Fruit fly (Drosophila melanogaster) whole organism, embryonic: ENCODE measurements around the gene mv.

Source experiments
- CG12659 ChIP-seq: fragments of 200-800 bp; sonication (Bioruptor generic); optimal IDR thresholded peaks from 3 replicates; lab custom pipeline; 2017; ENCODE audit warnings: mild to moderate bottlenecking, missing biosample characterization, missing genetic modification reagents, missing genetic modification characterization
- CG12942 ChIP-seq: fragments of 200-800 bp; sonication (Bioruptor generic); optimal IDR thresholded peaks from 3 replicates; lab custom pipeline; 2016; ENCODE audit warnings: missing biosample characterization, missing genetic modification characterization
- CG13287 ChIP-seq: fragments of 200-800 bp; sonication (Bioruptor generic); IDR thresholded peaks from 2 replicates; pipeline ENCODE4 v1.3.6; 2022; ENCODE audit warnings: missing biosample characterization, missing genetic modification characterization; ENCODE audit not compliant: partially characterized antibody
- CG17568 ChIP-seq: fragments of 200-800 bp; sonication (Bioruptor generic); optimal IDR thresholded peaks from 2 replicates; lab custom pipeline; 2018; ENCODE audit warnings: missing biosample characterization, mild to moderate bottlenecking, missing genetic modification characterization, moderate library complexity
- CG2120 ChIP-seq: fragments of 200-800 bp; sonication (Bioruptor generic); optimal IDR thresholded peaks from 3 replicates; lab custom pipeline; 2016; ENCODE audit warnings: missing biosample characterization, missing genetic modification characterization
- CG30020 ChIP-seq: fragments of 200-800 bp; optimal IDR thresholded peaks from 2 replicates; lab custom pipeline; 2019; ENCODE audit warnings: missing biosample characterization, mild to moderate bottlenecking, missing genetic modification characterization, moderate library complexity
- CG4617 ChIP-seq: fragments of 200-800 bp; sonication (Bioruptor generic); optimal IDR thresholded peaks from 3 replicates; lab custom pipeline; 2016; ENCODE audit warnings: missing biosample characterization, missing genetic modification characterization, borderline replicate concordance
- CG4854 ChIP-seq: fragments of 200-800 bp; sonication (Bioruptor generic); optimal IDR thresholded peaks from 2 replicates; lab custom pipeline; 2016; ENCODE audit warnings: missing biosample characterization, missing genetic modification characterization, inconsistent platforms
- CG6791 ChIP-seq: fragments of 200-800 bp; sonication (Bioruptor generic); IDR thresholded peaks from 3 replicates; pipeline ENCODE4 v1.3.6; 2022; ENCODE audit warnings: missing biosample characterization, missing genetic modification characterization; ENCODE audit not compliant: partially characterized antibody
- CG7963 ChIP-seq: fragments of 200-800 bp; sonication (Bioruptor generic); IDR thresholded peaks from 3 replicates; pipeline ENCODE4 v1.3.6; 2022; ENCODE audit warnings: missing biosample characterization, missing genetic modification characterization; ENCODE audit not compliant: partially characterized antibody
- CG9215 ChIP-seq: fragments of 200-800 bp; sonication (Bioruptor generic); IDR thresholded peaks from 2 replicates; pipeline ENCODE4 v1.3.6; 2022; ENCODE audit warnings: missing biosample characterization, missing genetic modification characterization
- CG9437 ChIP-seq: fragments of 200-800 bp; sonication (Bioruptor generic); optimal IDR thresholded peaks from 2 replicates; lab custom pipeline; 2018; ENCODE audit warnings: missing biosample characterization, mild to moderate bottlenecking, missing genetic modification characterization
- CG9797 ChIP-seq: fragments of 200-800 bp; sonication (Bioruptor generic); optimal IDR thresholded peaks from 3 replicates; lab custom pipeline; 2018; ENCODE audit warnings: missing biosample characterization, mild to moderate bottlenecking, missing genetic modification characterization
- CHES-1-like ChIP-seq: fragments of 200-800 bp; sonication (Bioruptor generic); optimal IDR thresholded peaks from 2 replicates; lab custom pipeline; 2016; ENCODE audit warnings: missing biosample characterization, missing genetic modification characterization
- Dip2 ChIP-seq: fragments of 200-800 bp; sonication (Bioruptor generic); IDR thresholded peaks from 2 replicates; pipeline ENCODE4 v1.3.6; 2022; ENCODE audit warnings: missing biosample characterization, missing genetic modification characterization
- Dll ChIP-seq: fragments of 200-800 bp; sonication (Bioruptor generic); IDR thresholded peaks from 4 replicates; pipeline ENCODE4 v1.3.6; 2022; ENCODE audit warnings: missing biosample characterization, missing genetic modification characterization; ENCODE audit not compliant: partially characterized antibody
- Doc3 ChIP-seq: fragments of 200-800 bp; sonication (Bioruptor generic); IDR thresholded peaks from 3 replicates; pipeline ENCODE4 v1.3.6; 2022; ENCODE audit warnings: missing biosample characterization, missing genetic modification characterization; ENCODE audit not compliant: partially characterized antibody
- Dp ChIP-seq: fragments of 200-800 bp; sonication (Bioruptor generic); optimal IDR thresholded peaks from 2 replicates; lab custom pipeline; 2018; ENCODE audit warnings: missing biosample characterization, mild to moderate bottlenecking, missing genetic modification characterization, moderate library complexity
- Fer2 ChIP-seq: fragments of 200-800 bp; sonication (Bioruptor generic); optimal IDR thresholded peaks from 2 replicates; lab custom pipeline; 2018; ENCODE audit warnings: missing biosample characterization, mild to moderate bottlenecking, missing genetic modification characterization, moderate library complexity
- Gug ChIP-seq: fragments of 200-800 bp; sonication (Bioruptor generic); IDR thresholded peaks from 4 replicates; pipeline ENCODE4 v1.3.6; 2022; ENCODE audit warnings: missing biosample characterization, missing genetic modification characterization
- MBD-R2 ChIP-seq: fragments of 200-800 bp; sonication (Bioruptor generic); IDR thresholded peaks from 2 replicates; pipeline ENCODE4 v1.3.6; 2022; ENCODE audit warnings: missing biosample characterization, missing genetic modification characterization
- MESR4 ChIP-seq: fragments of 200-800 bp; sonication (Bioruptor generic); optimal IDR thresholded peaks from 2 replicates; lab custom pipeline; 2018; ENCODE audit warnings: missing biosample characterization, mild to moderate bottlenecking, missing genetic modification characterization, moderate library complexity
- NC2β ChIP-seq: fragments of 200-800 bp; sonication (Bioruptor generic); optimal IDR thresholded peaks from 2 replicates; lab custom pipeline; 2016; ENCODE audit warnings: missing biosample characterization, missing genetic modification characterization
- NFAT ChIP-seq: fragments of 200-800 bp; sonication (Bioruptor generic); IDR thresholded peaks from 2 replicates; pipeline ENCODE4 v1.3.6; 2022; ENCODE audit warnings: missing biosample characterization, missing genetic modification characterization
- Spps ChIP-seq: fragments of 200-800 bp; sonication (Bioruptor generic); optimal IDR thresholded peaks from 2 replicates; lab custom pipeline; 2018; ENCODE audit warnings: missing biosample characterization, mild to moderate bottlenecking, missing genetic modification characterization
- Sry-δ ChIP-seq: fragments of 200-800 bp; sonication (Bioruptor generic); optimal IDR thresholded peaks from 2 replicates; lab custom pipeline; 2016; ENCODE audit warnings: missing biosample characterization, missing genetic modification characterization
- ato ChIP-seq: fragments of 200-800 bp; sonication (Bioruptor generic); IDR thresholded peaks from 2 replicates; pipeline ENCODE4 v1.3.6; 2022; ENCODE audit warnings: missing biosample characterization, missing genetic modification characterization; ENCODE audit not compliant: partially characterized antibody
- chinmo ChIP-seq: fragments of 200-800 bp; sonication (Bioruptor generic); IDR thresholded peaks from 4 replicates; pipeline ENCODE4 v1.3.6; 2022; ENCODE audit warnings: missing biosample characterization, missing genetic modification characterization; ENCODE audit not compliant: partially characterized antibody
- da ChIP-seq: fragments of 200-800 bp; sonication (Bioruptor generic); optimal IDR thresholded peaks from 2 replicates; lab custom pipeline; 2016; ENCODE audit warnings: missing biosample characterization, missing genetic modification characterization
- esg ChIP-seq: fragments of 200-800 bp; sonication (Bioruptor generic); conservative IDR thresholded peaks from 2 replicates; pipeline ENCODE4 v1.3.6; 2022; ENCODE audit warnings: missing biosample characterization, missing genetic modification characterization
- gfzf ChIP-seq: fragments of 200-800 bp; sonication (Bioruptor generic); optimal IDR thresholded peaks from 2 replicates; lab custom pipeline; 2016; ENCODE audit warnings: missing biosample characterization, mild to moderate bottlenecking, missing genetic modification characterization, moderate library complexity
- gro ChIP-seq: fragments of 200-800 bp; sonication (Bioruptor generic); optimal IDR thresholded peaks from 2 replicates; lab custom pipeline; 2016; ENCODE audit warnings: missing biosample characterization, missing genetic modification characterization
- gsb ChIP-seq: fragments of 200-800 bp; sonication (Bioruptor generic); IDR thresholded peaks from 2 replicates; pipeline ENCODE4 v1.3.6; 2022; ENCODE audit warnings: missing biosample characterization, missing genetic modification characterization
- gsb-n ChIP-seq: fragments of 200-800 bp; sonication (Bioruptor generic); optimal IDR thresholded peaks from 3 replicates; lab custom pipeline; 2018; ENCODE audit warnings: missing biosample characterization, mild to moderate bottlenecking, missing genetic modification characterization
- lab ChIP-seq: fragments of 200-800 bp; sonication (Bioruptor generic); optimal IDR thresholded peaks from 3 replicates; lab custom pipeline; 2017; ENCODE audit warnings: missing biosample characterization, missing genetic modification characterization, mild to moderate bottlenecking, moderate library complexity, missing genetic modification reagents
- mam ChIP-seq: fragments of 200-800 bp; sonication (Bioruptor generic); optimal IDR thresholded peaks from 3 replicates; lab custom pipeline; 2016; ENCODE audit warnings: missing biosample characterization, missing genetic modification characterization
- nmo ChIP-seq: fragments of 200-800 bp; sonication (Bioruptor generic); optimal IDR thresholded peaks from 2 replicates; lab custom pipeline; 2018; ENCODE audit warnings: missing biosample characterization, mild to moderate bottlenecking, missing genetic modification characterization, moderate library complexity
- phol ChIP-seq: fragments of 200-800 bp; sonication (Bioruptor generic); optimal IDR thresholded peaks from 3 replicates; lab custom pipeline; 2018; ENCODE audit warnings: missing biosample characterization, mild to moderate bottlenecking, missing genetic modification characterization, moderate library complexity
- pzg ChIP-seq: fragments of 200-800 bp; sonication (Bioruptor generic); optimal IDR thresholded peaks from 3 replicates; lab custom pipeline; 2018; ENCODE audit warnings: missing biosample characterization, mild to moderate bottlenecking, missing genetic modification characterization, moderate library complexity
- schlank ChIP-seq: fragments of 200-800 bp; sonication (Bioruptor generic); optimal IDR thresholded peaks from 2 replicates; lab custom pipeline; 2018; ENCODE audit warnings: missing biosample characterization, mild to moderate bottlenecking, missing genetic modification characterization
- sens ChIP-seq: fragments of 200-800 bp; sonication (Bioruptor generic); peaks from one replicate; lab custom pipeline; 2016; ENCODE audit warnings: missing biosample characterization, missing genetic modification characterization
- sna ChIP-seq: fragments of 200-800 bp; sonication (Bioruptor generic); IDR thresholded peaks from 2 replicates; pipeline ENCODE4 v1.3.6; 2022; ENCODE audit warnings: missing biosample characterization, missing genetic modification characterization; ENCODE audit not compliant: partially characterized antibody
- tna ChIP-seq: fragments of 200-800 bp; sonication (Bioruptor generic); IDR thresholded peaks from 2 replicates; pipeline ENCODE4 v1.3.6; 2022; ENCODE audit warnings: missing biosample characterization, missing genetic modification characterization; ENCODE audit not compliant: partially characterized antibody
- twi ChIP-seq: fragments of 200-800 bp; optimal IDR thresholded peaks from 2 replicates; lab custom pipeline; 2019; ENCODE audit warnings: missing biosample characterization, mild to moderate bottlenecking, missing genetic modification characterization, moderate library complexity
- vnd ChIP-seq: fragments of 200-800 bp; sonication (Bioruptor generic); IDR thresholded peaks from 3 replicates; pipeline ENCODE4 v1.3.6; 2022; ENCODE audit warnings: missing biosample characterization, missing genetic modification characterization; ENCODE audit not compliant: partially characterized antibody

Gene mv

dm6 chr3L:1947463-1948126, 16.4 kb downstream of the mv start, which contains the start of the genes mu2 and Cnb (continued):
- TF ChIP-seq CG30020 (tag; lab: Kevin White, UChicago): no peak
- TF ChIP-seq Dip2 (GFP tag; lab: Robert Waterston, UW): no peak
- no peak for TF ChIP-seq da (GFP tag; lab: Kevin White, UChicago)
- TF ChIP-seq, all 482 proteins: peak for 101

DNA sequence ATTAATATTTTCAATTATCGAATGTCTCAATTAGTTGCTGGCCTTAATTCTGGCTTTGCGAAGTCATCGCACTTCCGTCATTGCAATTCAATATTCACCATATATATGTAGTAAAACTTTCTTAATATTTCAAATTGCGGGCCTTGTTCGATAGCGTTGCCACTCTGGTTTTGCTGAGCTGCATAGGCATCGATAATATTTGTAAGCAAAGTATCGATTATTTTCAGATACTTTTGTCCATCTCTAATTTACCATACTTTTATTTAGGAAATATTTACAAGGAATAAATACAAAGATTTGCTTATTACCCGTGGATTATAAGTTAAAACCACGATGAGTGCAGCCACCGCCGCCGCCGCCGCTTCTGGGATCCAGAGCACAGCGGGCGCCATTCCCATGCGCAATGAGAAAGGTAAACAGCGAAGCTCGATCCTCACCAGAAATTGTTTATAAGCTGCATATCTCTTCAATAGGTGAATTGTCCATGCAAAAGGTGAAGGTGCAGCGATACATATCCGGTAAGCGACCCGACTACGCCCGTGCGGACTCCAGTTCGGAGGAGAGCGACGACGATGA, 23.0 kb downstream of the mv start, which contains the start of gene Mfap1:
TSS of gene Mfap1 (plus strand) at position 226 of the 576 bp plus-strand sequence.
- TF ChIP-seq Dll (GFP tag; lab: Robert Waterston, UW) (peak; percentile 82), Doc3 (peak; percentile 66), NFAT (GFP tag; lab: Robert Waterston, UW) (0 out of 2 replicates have a peak, but pooled peaks have one; percentile 49), MESR4 (GFP tag; lab: Kevin White, UChicago) (peak; percentile 67), ato (0 out of 2 replicates have a peak, but pooled peaks have one; percentile 15), gsb (no peak), CG6791 (GFP tag; lab: Robert Waterston, UW) (peak; percentile 64; the same call in 2 of the 3 replicates), sens (GFP tag; lab: Kevin White, UChicago) (peak; percentile 87), CG4854 (GFP tag; lab: Kevin White, UChicago) (no peak), Sry-δ (GFP tag; lab: Kevin White, UChicago) (peak; percentile 84), CG7963 (GFP tag; lab: Robert Waterston, UW) (peak; percentile 24; the same call in 1 of the 3 replicates), CG12942 (no peak), tna (GFP tag; lab: Robert Waterston, UW) (peak; percentile 41; the same call in 1 of the 2 replicates), Spps (no peak), Gug (GFP tag; lab: Robert Waterston, UW) (peak; percentile 44; the same call in 1 of the 4 replicates), gfzf (peak; percentile 32), MBD-R2 (GFP tag; lab: Robert Waterston, UW) (peak; percentile 76), gro (GFP tag; lab: Kevin White, UChicago) (peak; percentile 5), sna (0 out of 2 replicates have a peak, but pooled peaks have one; percentile 15), CG9797 (GFP tag; lab: Kevin White, UChicago) (peak; percentile 19), nmo (GFP tag; lab: Kevin White, UChicago) (peak; percentile 26), vnd (GFP tag; lab: Robert Waterston, UW) (0 out of 3 replicates have a peak, but pooled peaks have one; percentile 43), CG4617 (GFP tag; lab: Kevin White, UChicago) (peak; percentile 84), Dp (GFP tag; lab: Kevin White, UChicago) (peak; percentile 96), pzg (peak; percentile 75), schlank (tag; lab: Kevin White, UChicago) (no peak), CG2120 (GFP tag; lab: Kevin White, UChicago) (peak; percentile 6), twi (tag; lab: Kevin White, UChicago) (no peak), CHES-1-like (GFP tag; lab: Kevin White, UChicago) (peak; percentile 8), chinmo (GFP tag; lab: Robert Waterston, UW) (peak; percentile 88; the same call in 3 of the 4 replicates), CG13287 (GFP tag; lab: Robert Waterston, UW) (peak; percentile 85), CG9437 (GFP tag; lab: Kevin White, UChicago) (no peak), mam (GFP tag; lab: Kevin White, UChicago) (peak; percentile 58), CG12659 (GFP tag; lab: Kevin White, UChicago) (peak; percentile 18), phol (tag; lab: Kevin White, UChicago) (peak; percentile 30), CG17568 (GFP tag; lab: Kevin White, UChicago) (no peak), lab (GFP tag; lab: Kevin White, UChicago) (peak; percentile 13), gsb-n (tag; lab: Kevin White, UChicago) (no peak), CG9215 (GFP tag; lab: Robert Waterston, UW) (no peak), NC2β (no peak), esg (GFP tag; lab: Robert Waterston, UW) (no peak), Fer2 (tag; lab: Kevin White, UChicago) (peak; percentile 4)
